Fruit fly (Drosophila melanogaster) whole organism: Measurements from ENCODE around the gene Inx6.
"Not testable (repeated sequence)": the region's sequence is repeated elsewhere in the genome, so short reads cannot be mapped to it uniquely, and the experiment has no call there.

Experiments used
- CG8478 ChIP-seq: fragments of >200 bp; optimal IDR thresholded peaks from 2 replicates; lab custom pipeline; 2018; ENCODE audit warnings: inconsistent platforms
- Dll ChIP-seq: fragments of >200 bp; optimal IDR thresholded peaks from 2 replicates; lab custom pipeline; 2017
- EcR ChIP-seq, 2 experiments: fragments of >200 bp; optimal IDR thresholded peaks; 2 replicates each; lab custom pipeline; 2017; ENCODE audit warnings: missing biosample characterization in 2 of 2, missing genetic modification characterization in 2 of 2, missing genetic modification reagents in 2 of 2
- pan ChIP-seq: fragments of >200 bp; optimal IDR thresholded peaks from 2 replicates; lab custom pipeline; 2017
- psq ChIP-seq: fragments of >200 bp; optimal IDR thresholded peaks from 2 replicates; lab custom pipeline; 2017
- usp ChIP-seq: fragments of >200 bp; optimal IDR thresholded peaks from 2 replicates; lab custom pipeline; 2017; ENCODE audit warnings: missing biosample characterization, missing genetic modification characterization, mixed read lengths

The Inx6 gene

DNA sequence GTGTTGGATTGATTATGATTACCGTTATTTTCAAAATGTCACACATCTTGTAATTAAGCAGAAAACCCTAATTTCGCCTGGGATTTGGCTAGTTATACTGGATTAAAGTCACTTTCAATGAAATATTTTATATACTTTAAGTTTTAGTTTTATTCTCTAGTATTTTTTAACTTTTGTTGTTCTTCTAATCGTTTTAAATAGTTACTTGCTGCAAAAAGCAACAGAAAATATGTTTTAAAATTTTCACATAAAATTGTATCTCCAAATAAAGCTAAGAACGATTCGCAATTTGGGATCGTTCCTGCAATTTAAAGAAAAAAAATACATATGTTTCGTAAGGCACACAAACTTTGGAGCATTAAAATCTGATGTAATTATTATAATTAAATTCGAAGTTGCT is at the start of gene Inx6:
Gene Inx6 (minus strand): TSS at position 101 of the 400 bp plus-strand sequence.
- no peak for TF ChIP-seq EcR (GFP tag; optimal IDR thresholded peaks at IDR 0.05; lab: Kevin White, UChicago)
- TF ChIP-seq usp (GFP tag; lab: Kevin White, UChicago) = no peak
- no peak for TF ChIP-seq Dll (lab: Kevin White, UChicago)
- no peak for TF ChIP-seq CG8478 (lab: Kevin White, UChicago)
- TF ChIP-seq psq = no peak
- TF ChIP-seq pan (lab: Kevin White, UChicago) = no peak

DNA sequence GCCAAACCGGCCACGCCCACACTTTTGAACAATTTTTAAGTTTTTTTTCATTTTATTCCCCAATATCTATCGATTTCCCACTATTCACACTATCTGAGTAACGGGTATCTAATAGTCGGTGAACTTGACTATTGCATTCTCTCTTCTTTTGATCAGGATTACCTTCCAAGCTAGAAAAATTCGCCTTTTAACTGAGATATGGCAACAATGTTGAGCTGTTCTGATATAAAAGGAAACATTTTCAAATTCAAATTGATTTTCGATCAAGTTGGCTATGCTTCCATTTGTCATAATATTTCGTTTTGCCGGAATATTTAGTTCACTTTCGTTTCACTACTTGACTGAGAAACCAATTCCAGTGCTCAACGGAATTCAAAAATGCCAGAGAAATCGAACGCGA is 10.6 kb downstream of the Inx6 start, which contains the start of gene CG42577:
Gene CG42577 (plus strand): TSS at position 301 of the 400 bp plus-strand sequence.
- TF ChIP-seq pan (lab: Kevin White, UChicago); psq; CG8478 (lab: Kevin White, UChicago): not testable (repeated sequence)

DNA sequence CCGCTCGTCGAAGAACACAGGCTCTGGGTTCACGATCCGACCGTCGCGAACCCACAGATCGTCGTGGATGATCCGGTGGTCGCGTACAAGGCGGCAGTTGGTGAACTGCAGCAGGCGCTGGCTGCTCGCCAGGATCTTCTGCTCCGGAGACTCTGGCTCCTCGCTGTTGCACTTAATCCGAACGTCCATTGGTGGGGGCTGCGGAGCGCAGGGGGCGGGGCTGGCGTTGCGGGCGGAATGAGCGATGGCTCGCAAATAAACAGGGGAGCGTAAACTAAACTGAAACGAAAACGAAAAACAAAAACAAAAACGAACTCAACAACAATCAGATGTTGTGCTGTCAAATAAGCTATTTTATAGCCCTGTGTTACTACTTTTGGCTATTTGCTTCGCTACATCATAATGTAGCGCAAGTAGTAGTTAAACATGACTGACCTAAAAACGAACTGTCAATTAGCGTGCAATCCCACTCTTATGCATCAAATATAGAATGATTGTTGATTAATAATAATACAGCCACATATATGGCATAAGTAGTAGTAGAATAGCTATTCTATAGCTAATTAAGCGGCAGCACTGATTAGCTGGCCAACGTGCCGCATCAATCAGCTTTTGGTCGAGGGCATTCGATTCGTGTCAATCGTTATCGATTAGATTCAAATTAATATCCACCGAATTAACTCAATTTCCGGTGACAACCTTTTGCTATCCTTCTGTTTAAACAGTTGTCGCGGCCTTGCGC is 12.5 kb downstream of the Inx6 start, which contains the start of gene CG17065:
Gene CG17065 (minus strand): TSS at position 351 of the 742 bp plus-strand sequence.
- TF ChIP-seq psq = no peak
- no peak for TF ChIP-seq CG8478 (lab: Kevin White, UChicago)
- no peak for TF ChIP-seq Dll (lab: Kevin White, UChicago)
- TF ChIP-seq EcR (GFP tag; optimal IDR thresholded peaks at IDR 0.05; lab: Kevin White, UChicago) = no peak

DNA sequence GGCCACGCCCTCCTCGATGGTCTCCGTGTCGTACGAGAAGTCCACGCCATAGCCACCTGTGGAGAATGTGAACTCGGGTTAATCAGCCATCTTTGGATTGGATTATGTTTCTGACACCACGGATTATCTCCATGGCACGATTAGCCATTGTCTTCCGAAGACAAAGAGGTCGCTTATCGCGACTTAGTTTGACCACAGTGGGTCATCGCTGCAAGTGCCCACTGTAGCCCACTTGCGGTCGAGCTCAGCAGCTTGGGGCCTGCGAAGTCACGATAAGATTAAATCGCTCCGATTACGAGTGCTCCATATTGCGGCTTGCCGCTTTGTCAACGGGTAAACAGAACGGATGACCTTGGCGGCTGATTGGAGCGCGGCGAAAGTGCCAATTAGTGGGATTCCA is 13.6 kb downstream of the Inx6 start:
- no peak for TF ChIP-seq CG8478 (lab: Kevin White, UChicago)
- no peak for TF ChIP-seq Dll (lab: Kevin White, UChicago)
- no peak for TF ChIP-seq EcR (GFP tag; optimal IDR thresholded peaks at IDR 0.05; lab: Kevin White, UChicago)
- no peak for TF ChIP-seq usp (GFP tag; lab: Kevin White, UChicago)
- no peak for TF ChIP-seq psq
- TF ChIP-seq pan (lab: Kevin White, UChicago) = no peak

DNA sequence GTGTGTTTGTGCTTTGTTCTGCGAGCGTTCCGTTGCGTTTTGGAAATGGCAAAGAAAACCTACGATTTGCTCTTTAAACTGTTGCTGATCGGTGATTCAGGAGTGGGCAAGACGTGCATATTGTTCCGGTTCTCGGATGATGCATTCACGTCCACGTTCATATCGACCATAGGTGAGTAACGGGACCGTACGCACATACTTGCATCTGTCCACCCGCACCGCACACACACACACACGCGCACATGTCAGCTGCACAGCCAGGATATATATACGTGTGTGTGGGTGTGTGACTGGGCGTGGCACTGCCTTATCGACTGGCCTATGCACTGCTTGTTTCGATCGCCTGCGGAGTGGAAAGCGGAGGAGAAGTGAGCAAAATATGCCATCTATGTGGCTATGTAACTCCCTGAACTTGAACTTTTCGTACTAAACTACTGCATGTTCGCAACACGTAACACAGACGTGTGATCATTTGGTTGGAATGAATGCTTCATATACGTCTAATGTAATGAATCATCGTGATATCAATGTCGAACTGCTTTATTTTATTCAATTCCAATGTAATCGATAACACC is 17.9 kb downstream of the Inx6 start:
- TF ChIP-seq CG8478 (lab: Kevin White, UChicago) (no peak), Dll (lab: Kevin White, UChicago) (no peak), pan (lab: Kevin White, UChicago) (no peak), psq (no peak), usp (GFP tag; lab: Kevin White, UChicago) (no peak), EcR (GFP tag; optimal IDR thresholded peaks at IDR 0.05; lab: Kevin White, UChicago) (no peak)

DNA sequence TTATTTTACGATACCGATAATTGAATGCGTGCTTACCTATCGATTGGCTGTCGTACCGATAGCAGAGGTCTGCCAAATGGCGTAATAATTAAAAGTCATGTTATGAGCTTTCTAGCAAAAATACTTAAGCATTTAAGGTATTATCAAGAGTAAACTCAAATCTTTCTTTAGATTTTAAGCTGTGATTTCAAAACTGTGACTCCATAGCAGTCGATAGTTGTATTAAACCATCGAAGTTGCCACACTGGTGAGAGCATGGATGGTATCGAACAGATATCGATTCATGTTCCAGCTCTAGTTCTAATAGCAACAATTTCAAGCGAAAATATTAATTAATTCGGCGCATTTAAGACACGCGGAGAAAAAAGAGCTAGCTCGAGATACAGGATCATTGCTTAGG is 18.5 kb downstream of the Inx6 start, which contains the start of the genes CG17068 and Rab10:
Gene CG17068 (minus strand): TSS at position 25 of the 400 bp plus-strand sequence.
Gene Rab10 (plus strand): TSS at position 270 of the 400 bp plus-strand sequence.
- TF ChIP-seq CG8478 (lab: Kevin White, UChicago) = no peak
- no peak for TF ChIP-seq Dll (lab: Kevin White, UChicago)
- no peak for TF ChIP-seq usp (GFP tag; lab: Kevin White, UChicago)
- TF ChIP-seq EcR (GFP tag; optimal IDR thresholded peaks at IDR 0.05; lab: Kevin White, UChicago) = no peak
- TF ChIP-seq psq = no peak
- no peak for TF ChIP-seq pan (lab: Kevin White, UChicago)

DNA sequence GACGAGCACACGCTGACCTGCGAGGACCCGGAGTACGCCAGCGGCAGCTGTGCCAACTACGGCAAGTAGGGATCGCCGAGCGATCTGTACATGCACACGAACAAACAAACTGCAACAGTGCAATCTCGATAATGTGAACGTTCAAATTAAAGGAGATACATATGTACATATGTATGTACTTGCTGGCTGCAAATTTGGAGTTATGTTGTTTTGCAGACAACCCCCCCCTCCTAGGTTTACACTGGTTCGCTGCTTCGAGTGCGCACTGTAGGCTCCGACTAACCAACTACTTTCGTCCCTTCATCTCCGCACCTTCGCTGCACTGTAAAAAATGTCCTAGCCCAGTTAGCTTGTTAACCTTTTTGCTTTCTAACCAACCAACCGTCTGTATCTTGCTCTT is 21.9 kb downstream of the Inx6 start:
- no peak for TF ChIP-seq CG8478 (lab: Kevin White, UChicago)
- TF ChIP-seq EcR (GFP tag; optimal IDR thresholded peaks at IDR 0.05; lab: Kevin White, UChicago) = no peak
- TF ChIP-seq pan (lab: Kevin White, UChicago) = no peak
- TF ChIP-seq psq = no peak
- TF ChIP-seq Dll (lab: Kevin White, UChicago) = no peak
- no peak for TF ChIP-seq usp (GFP tag; lab: Kevin White, UChicago)

DNA sequence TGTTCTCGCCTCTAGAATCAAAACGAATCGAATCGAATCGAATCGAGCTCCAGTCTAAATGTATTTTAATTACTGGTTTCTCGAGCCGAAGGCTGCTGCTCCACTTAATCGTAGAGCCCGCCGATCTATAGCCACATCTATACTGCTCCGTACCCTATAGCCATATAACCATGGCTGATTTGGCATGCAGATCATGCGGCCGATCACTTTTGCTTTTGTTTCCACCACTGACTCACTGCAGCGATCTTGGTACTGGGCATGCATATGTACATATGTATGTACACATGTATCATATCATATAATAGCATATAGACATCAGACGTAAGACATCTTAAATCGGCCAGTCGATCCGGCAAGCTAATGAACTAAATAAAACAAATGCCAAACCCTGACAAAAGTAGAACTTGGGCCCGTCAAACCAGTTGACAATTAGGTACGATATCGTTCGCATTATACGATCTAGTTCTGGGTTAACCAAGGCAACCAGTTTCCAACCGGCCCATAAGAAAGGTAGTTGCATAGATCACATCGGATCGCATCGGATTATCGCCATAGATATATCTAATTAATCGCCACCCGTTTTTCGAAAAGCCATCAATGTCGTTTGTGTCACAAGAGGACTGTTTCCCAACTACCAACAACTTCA is 24.2 kb downstream of the Inx6 start:
- TF ChIP-seq pan (lab: Kevin White, UChicago) (no peak), psq (no peak), CG8478 (lab: Kevin White, UChicago) (no peak), EcR (GFP tag; optimal IDR thresholded peaks at IDR 0.05; lab: Kevin White, UChicago) (no peak), Dll (lab: Kevin White, UChicago) (no peak), usp (GFP tag; lab: Kevin White, UChicago) (no peak)

DNA sequence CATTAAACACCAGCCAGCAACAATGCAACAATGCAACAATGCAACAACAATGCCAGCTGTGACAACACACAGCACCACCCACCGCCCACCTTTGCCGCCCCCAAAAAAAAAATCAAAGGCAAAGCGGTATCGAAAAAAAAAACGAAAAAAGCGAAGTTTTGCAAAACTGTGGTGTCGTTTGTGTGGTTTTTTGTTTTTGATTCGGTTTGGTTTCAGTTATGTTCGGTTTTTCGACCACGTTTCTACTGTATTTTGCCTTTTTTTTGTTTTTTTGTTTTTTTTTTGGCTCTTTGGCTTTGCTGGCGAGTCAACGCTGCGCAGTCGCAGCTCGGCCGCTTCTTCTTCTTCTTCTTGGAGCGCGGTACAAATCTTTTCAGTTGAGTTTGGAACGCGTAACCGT is 25.3 kb downstream of the Inx6 start, which contains the start of gene Peritrophin-A:
Gene Peritrophin-A (plus strand): TSS at position 370 of the 400 bp plus-strand sequence.
- TF ChIP-seq EcR (GFP tag; optimal IDR thresholded peaks at IDR 0.05; lab: Kevin White, UChicago) = no peak
- no peak for TF ChIP-seq pan (lab: Kevin White, UChicago)
- TF ChIP-seq Dll (lab: Kevin White, UChicago) = no peak
- no peak for TF ChIP-seq CG8478 (lab: Kevin White, UChicago)
- no peak for TF ChIP-seq usp (GFP tag; lab: Kevin White, UChicago)
- no peak for TF ChIP-seq psq

DNA sequence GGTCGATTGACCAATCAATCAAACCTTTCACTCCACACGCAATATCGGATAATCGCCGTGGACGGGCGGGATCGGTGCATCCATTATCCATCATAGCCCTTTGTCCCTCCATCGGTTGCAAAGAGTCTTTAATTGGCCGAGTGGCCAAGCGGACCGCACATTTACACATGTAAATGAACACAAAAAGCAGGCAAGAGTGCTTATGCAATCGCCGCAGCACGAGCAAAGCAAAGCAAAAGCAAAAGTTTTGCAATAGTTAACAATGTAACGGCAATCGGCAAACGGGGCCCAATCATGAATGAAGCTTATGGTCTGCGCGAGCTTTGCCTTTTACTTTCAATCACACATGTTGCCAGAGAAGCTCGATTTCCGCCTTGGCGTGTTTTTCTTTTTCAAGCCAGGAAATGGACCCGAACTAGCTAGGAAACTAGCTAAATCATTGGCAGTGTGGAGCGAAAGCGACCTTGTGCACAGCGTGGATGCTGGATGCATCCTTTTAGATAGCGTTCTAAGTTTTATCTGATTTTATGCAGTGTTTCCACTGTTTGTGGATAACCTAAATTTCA is 26.2 kb downstream of the Inx6 start:
- TF ChIP-seq CG8478 (lab: Kevin White, UChicago) = no peak
- TF ChIP-seq usp (GFP tag; lab: Kevin White, UChicago) = no peak
- no peak for TF ChIP-seq psq
- no peak for TF ChIP-seq Dll (lab: Kevin White, UChicago)
- TF ChIP-seq EcR (GFP tag; optimal IDR thresholded peaks at IDR 0.05; lab: Kevin White, UChicago) = no peak
- TF ChIP-seq pan (lab: Kevin White, UChicago) = no peak
